Worm (Caenorhabditis elegans) whole organism, late embryonic: ENCODE measurements around the gene C17G10.1.

Experiments
- C38D4.7 ChIP-seq: fragments of 200-800 bp; sonication (Bioruptor generic); optimal IDR thresholded peaks from 2 replicates; lab custom pipeline; 2018; ENCODE audit warnings: mild to moderate bottlenecking, missing genetic modification characterization, moderate library complexity, missing compliant biosample characterization
- K02D7.2 ChIP-seq: sonication (generic microtip); optimal IDR thresholded peaks from 2 replicates; lab custom pipeline; 2017; ENCODE audit warnings: mild to moderate bottlenecking, missing genetic modification characterization, missing compliant biosample characterization
- T23F11.4 ChIP-seq: fragments of 200-800 bp; sonication (Bioruptor generic); optimal IDR thresholded peaks from 2 replicates; lab custom pipeline; 2018; ENCODE audit warnings: mild to moderate bottlenecking, missing genetic modification characterization, missing compliant biosample characterization
- Y22D7AL.16 ChIP-seq: sonication (generic microtip); optimal IDR thresholded peaks from 2 replicates; lab custom pipeline; 2016; ENCODE audit warnings: missing genetic modification characterization, missing compliant biosample characterization
- ahr-1 ChIP-seq: sonication (generic microtip); optimal IDR thresholded peaks from 2 replicates; lab custom pipeline; 2016; ENCODE audit warnings: missing genetic modification characterization, missing compliant biosample characterization
- ama-1 ChIP-seq: fragments of 150-350 bp; optimal IDR thresholded peaks from 2 replicates; lab custom pipeline; 2014
- ceh-14 ChIP-seq: sonication (generic microtip); optimal IDR thresholded peaks from 2 replicates; lab custom pipeline; 2016; ENCODE audit warnings: missing genotype, missing genetic modification characterization, missing compliant biosample characterization
- ceh-18 ChIP-seq: sonication (generic microtip); optimal IDR thresholded peaks from 2 replicates; lab custom pipeline; 2016; ENCODE audit warnings: missing genetic modification characterization, missing compliant biosample characterization
- ceh-19 ChIP-seq: fragments of 200-800 bp; sonication (Bioruptor generic); optimal IDR thresholded peaks from 2 replicates; lab custom pipeline; 2018; ENCODE audit warnings: mild to moderate bottlenecking, missing genetic modification characterization, missing compliant biosample characterization
- ceh-2 ChIP-seq: sonication (generic microtip); optimal IDR thresholded peaks from 2 replicates; lab custom pipeline; 2016; ENCODE audit warnings: missing genotype, missing genetic modification characterization, missing compliant biosample characterization
- ceh-22 ChIP-seq: sonication (generic microtip); optimal IDR thresholded peaks from 2 replicates; lab custom pipeline; 2017; ENCODE audit warnings: missing biosample characterization, missing genetic modification characterization
- ceh-30 ChIP-seq: fragments of 150-350 bp; optimal IDR thresholded peaks from 2 replicates; lab custom pipeline; 2014; ENCODE audit warnings: missing biosample characterization, missing genetic modification characterization
- ceh-34 ChIP-seq: sonication (generic microtip); optimal IDR thresholded peaks from 2 replicates; lab custom pipeline; 2016; ENCODE audit warnings: mild to moderate bottlenecking, missing genetic modification characterization, missing compliant biosample characterization
- ceh-48 ChIP-seq: sonication (generic microtip); optimal IDR thresholded peaks from 2 replicates; lab custom pipeline; 2016; ENCODE audit warnings: missing genetic modification characterization, inconsistent platforms, missing compliant biosample characterization
- ceh-6 ChIP-seq: fragments of 200-800 bp; sonication (Bioruptor generic); optimal IDR thresholded peaks from 2 replicates; lab custom pipeline; 2018; ENCODE audit warnings: mild to moderate bottlenecking, missing genetic modification characterization, missing compliant biosample characterization
- ceh-9 ChIP-seq: sonication (generic microtip); optimal IDR thresholded peaks from 2 replicates; lab custom pipeline; 2016; ENCODE audit warnings: mild to moderate bottlenecking, missing genetic modification characterization, inconsistent platforms, missing compliant biosample characterization
- elt-2 ChIP-seq: sonication (generic microtip); optimal IDR thresholded peaks from 2 replicates; lab custom pipeline; 2016; ENCODE audit warnings: missing genetic modification reagents, missing genetic modification characterization, missing compliant biosample characterization
- elt-4 ChIP-seq: sonication (generic microtip); optimal IDR thresholded peaks from 2 replicates; lab custom pipeline; 2016; ENCODE audit warnings: missing genetic modification characterization, missing compliant biosample characterization
- ets-4 ChIP-seq: sonication (generic microtip); optimal IDR thresholded peaks from 2 replicates; lab custom pipeline; 2016; ENCODE audit warnings: missing genetic modification characterization, missing compliant biosample characterization
- fax-1 ChIP-seq: sonication (generic microtip); optimal IDR thresholded peaks from 2 replicates; lab custom pipeline; 2016; ENCODE audit warnings: missing genotype, missing genetic modification characterization, missing compliant biosample characterization
- hlh-13 ChIP-seq: fragments of 200-800 bp; sonication (Bioruptor generic); optimal IDR thresholded peaks from 2 replicates; lab custom pipeline; 2018; ENCODE audit warnings: mild to moderate bottlenecking, missing genetic modification characterization, missing compliant biosample characterization
- hlh-30 ChIP-seq: sonication (generic microtip); optimal IDR thresholded peaks from 2 replicates; lab custom pipeline; 2017; ENCODE audit warnings: antibody characterized with exemption, missing genetic modification characterization, missing compliant biosample characterization; ENCODE audit not compliant: insufficient read depth
- hlh-6 ChIP-seq: sonication (generic microtip); optimal IDR thresholded peaks from 2 replicates; lab custom pipeline; 2016; ENCODE audit warnings: missing genotype, missing genetic modification characterization, missing compliant biosample characterization
- madf-2 ChIP-seq: sonication (generic microtip); optimal IDR thresholded peaks from 2 replicates; lab custom pipeline; 2017; ENCODE audit warnings: missing genetic modification characterization, missing compliant biosample characterization
- mec-3 ChIP-seq: sonication (generic microtip); optimal IDR thresholded peaks from 2 replicates; lab custom pipeline; 2016; ENCODE audit warnings: borderline replicate concordance, missing genetic modification characterization, missing compliant biosample characterization
- nhr-11 ChIP-seq: fragments of 150-350 bp; optimal IDR thresholded peaks from 2 replicates; lab custom pipeline; 2014; ENCODE audit warnings: missing biosample characterization, missing genetic modification characterization
- nhr-232 ChIP-seq: sonication (generic microtip); optimal IDR thresholded peaks from 2 replicates; lab custom pipeline; 2016; ENCODE audit warnings: missing genetic modification characterization, missing compliant biosample characterization
- pat-9 ChIP-seq: fragments of 200-800 bp; sonication (Bioruptor generic); optimal IDR thresholded peaks from 2 replicates; lab custom pipeline; 2018; ENCODE audit warnings: mild to moderate bottlenecking, missing genetic modification characterization, moderate library complexity, missing compliant biosample characterization
- pha-2 ChIP-seq: sonication (generic microtip); optimal IDR thresholded peaks from 2 replicates; lab custom pipeline; 2017; ENCODE audit warnings: mild to moderate bottlenecking, missing genetic modification characterization, missing compliant biosample characterization
- pha-4 ChIP-seq: fragments of 150-350 bp; optimal IDR thresholded peaks from 2 replicates; lab custom pipeline; 2018; ENCODE audit warnings: missing biosample characterization, missing genetic modification reagents, missing genetic modification characterization
- pqm-1 ChIP-seq: sonication (generic microtip); optimal IDR thresholded peaks from 2 replicates; lab custom pipeline; 2016; ENCODE audit warnings: missing genetic modification characterization, missing compliant biosample characterization
- ref-2 ChIP-seq: sonication (generic microtip); optimal IDR thresholded peaks from 2 replicates; lab custom pipeline; 2016; ENCODE audit warnings: missing genetic modification characterization, missing compliant biosample characterization
- sdc-2 ChIP-seq: sonication (generic microtip); optimal IDR thresholded peaks from 2 replicates; lab custom pipeline; 2016; ENCODE audit warnings: missing genotype, missing genetic modification characterization, missing compliant biosample characterization
- sox-2 ChIP-seq: fragments of 200-800 bp; sonication (Bioruptor generic); IDR thresholded peaks from 2 replicates; pipeline ENCODE4 v1.3.6; 2022; ENCODE audit warnings: missing genetic modification reagents, missing genetic modification characterization, missing compliant biosample characterization
- sox-4 ChIP-seq: sonication (generic microtip); optimal IDR thresholded peaks from 2 replicates; lab custom pipeline; 2017; ENCODE audit warnings: mild to moderate bottlenecking, missing genetic modification characterization, inconsistent platforms, missing compliant biosample characterization
- syd-9 ChIP-seq: sonication (generic microtip); optimal IDR thresholded peaks from 2 replicates; lab custom pipeline; 2016; ENCODE audit warnings: mild to moderate bottlenecking, missing genetic modification characterization, moderate library complexity, missing compliant biosample characterization
- tbx-7 ChIP-seq: sonication (generic microtip); optimal IDR thresholded peaks from 2 replicates; lab custom pipeline; 2016; ENCODE audit warnings: missing genotype, missing genetic modification characterization, missing compliant biosample characterization
- ttx-3 ChIP-seq: sonication (generic microtip); optimal IDR thresholded peaks from 2 replicates; lab custom pipeline; 2016; ENCODE audit warnings: missing genetic modification reagents, missing genetic modification characterization, missing compliant biosample characterization
- unc-3 ChIP-seq, 2 experiments: fragments of 200-800 bp in 1 of 2; sonication (Bioruptor generic) in 1 of 2; sonication (generic microtip) in 1 of 2; conservative IDR thresholded peaks in 1 of 2; optimal IDR thresholded peaks in 1 of 2; 2 replicates each; pipeline versions ENCODE4 v1.3.6 to Lab custom; 2016 to 2022; ENCODE audit warnings: missing compliant biosample characterization in 2 of 2, missing genetic modification characterization in 2 of 2, missing genetic modification reagents in 1 of 2
- unc-42 ChIP-seq: sonication (generic microtip); optimal IDR thresholded peaks from 2 replicates; lab custom pipeline; 2016; ENCODE audit warnings: missing genotype, missing genetic modification characterization, missing compliant biosample characterization
- unc-86 ChIP-seq: sonication (generic microtip); optimal IDR thresholded peaks from 2 replicates; lab custom pipeline; 2016; ENCODE audit warnings: missing genetic modification characterization, missing compliant biosample characterization
- zip-5 ChIP-seq: sonication (generic microtip); optimal IDR thresholded peaks from 2 replicates; lab custom pipeline; 2016; ENCODE audit warnings: missing genetic modification characterization, missing compliant biosample characterization

The C17G10.1 gene

DNA sequence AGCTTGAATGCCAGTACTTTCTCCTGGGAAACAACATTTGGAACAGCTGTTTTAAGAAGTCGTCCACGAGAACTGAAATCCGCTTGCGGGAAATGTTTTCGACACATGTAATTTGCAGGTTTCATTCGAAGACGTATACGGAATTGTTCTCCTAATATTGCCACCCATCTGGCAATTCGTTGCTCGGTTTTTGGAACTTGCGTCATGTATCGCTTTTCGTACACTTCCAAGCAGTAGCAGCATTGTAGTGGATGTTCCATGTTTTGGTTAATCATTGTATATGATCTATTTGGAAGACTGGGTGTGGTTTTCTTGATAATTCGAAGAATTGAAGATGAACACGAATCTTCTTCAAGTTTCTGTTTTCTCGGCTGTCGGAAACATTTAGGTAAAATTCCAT lies 8.6 kb upstream of the C17G10.1 start:
- no peak for TF ChIP-seq unc-86
- no peak for TF ChIP-seq ceh-48 (tag; lab: Kevin White, UChicago)

DNA sequence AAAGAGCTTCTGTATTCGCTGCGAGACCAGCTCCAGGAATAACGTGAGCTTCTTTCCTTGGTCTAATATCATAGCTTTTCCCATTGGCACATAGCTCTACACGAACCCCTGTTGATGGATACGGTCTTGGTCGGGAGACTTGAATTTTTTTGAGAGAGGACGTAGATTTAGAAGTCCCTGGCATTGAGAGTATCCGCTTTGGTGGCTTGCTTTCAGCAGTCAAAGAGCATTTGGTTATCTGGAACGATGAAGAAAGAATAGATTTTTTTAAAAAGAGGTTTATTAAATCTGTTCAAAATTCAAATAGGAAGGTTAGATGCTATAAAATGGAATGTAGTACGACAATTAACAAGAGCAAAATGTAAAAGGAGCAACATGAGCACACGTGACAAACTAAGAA lies 6.7 kb upstream of the C17G10.1 start, which contains the start of gene C17G10.13:
Gene C17G10.13, minus strand, starts transcription at position 101 of the 400 bp plus-strand sequence.
- TF ChIP-seq Y22D7AL.16 (tag; lab: Kevin White, UChicago) (no peak), pha-4 (no peak), nhr-11 (tag; lab: Kevin White, UChicago) (no peak), hlh-30 (tag; lab: Kevin White, UChicago) (no peak), ets-4 (tag; lab: Kevin White, UChicago) (no peak), ceh-19 (no peak), T23F11.4 (GFP tag; lab: Kevin White, UChicago) (no peak), C38D4.7 (GFP tag; lab: Kevin White, UChicago) (no peak), sox-4 (tag; lab: Kevin White, UChicago) (no peak), sdc-2 (no peak)
- TF ChIP-seq, all 69 proteins: peak for 0

- TF ChIP-seq ama-1 (lab: Kevin White, UChicago) (no peak), sdc-2 (no peak), pat-9 (no peak), C38D4.7 (GFP tag; lab: Kevin White, UChicago) (no peak)
Observed at ce11 chrII:5591558-5591957, 4.8 kb upstream of the C17G10.1 start.

DNA sequence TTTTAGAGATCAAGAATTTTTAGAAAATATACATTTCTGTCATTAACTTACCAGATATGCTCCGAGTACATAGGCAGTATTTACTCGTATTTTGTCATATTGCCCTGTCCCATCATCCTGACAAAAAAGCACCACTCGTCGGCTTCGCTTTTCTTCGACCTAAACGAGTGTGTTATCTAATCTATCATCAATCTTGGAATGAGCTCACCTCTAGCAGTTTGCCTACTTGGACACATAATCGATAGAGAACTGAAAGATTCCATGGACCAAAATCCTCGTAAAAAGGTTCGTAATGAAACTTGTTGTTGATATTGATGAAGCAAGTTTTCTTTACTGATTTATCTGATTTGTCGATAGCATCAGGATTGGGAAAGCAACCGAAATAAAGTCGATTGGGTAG lies 3.5 kb upstream of the C17G10.1 start:
- TF ChIP-seq ets-4 (tag; lab: Kevin White, UChicago) (no peak), hlh-30 (tag; lab: Kevin White, UChicago) (no peak), unc-42 (no peak), nhr-232 (no peak), unc-86 (no peak), ceh-6 (GFP tag; lab: Kevin White, UChicago) (no peak)

DNA sequence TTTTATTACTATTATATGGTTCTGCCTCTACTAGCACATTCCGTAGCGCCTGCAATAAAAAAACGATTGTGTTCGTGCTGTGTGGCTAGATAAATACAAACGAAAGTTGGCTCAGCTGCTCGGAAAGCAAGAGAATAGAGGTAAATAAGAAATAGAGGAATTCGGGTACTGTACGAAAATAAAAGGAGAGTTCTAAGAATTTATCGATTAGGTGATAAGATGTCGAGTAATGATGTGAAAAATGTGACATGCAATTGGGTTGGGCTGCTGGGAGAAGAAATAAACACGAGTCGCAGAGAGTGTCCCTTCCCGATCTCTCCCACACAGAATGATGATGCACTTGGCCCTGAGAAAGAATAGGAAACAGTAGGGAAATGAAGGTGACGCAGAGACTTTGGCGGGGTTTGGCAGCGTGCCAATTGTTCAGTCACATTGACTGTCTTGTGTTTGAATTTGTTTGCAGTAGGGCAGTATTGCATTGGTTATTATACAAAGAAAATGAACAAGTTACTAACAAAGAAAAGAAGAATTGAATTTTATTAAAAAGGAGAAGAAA lies 2.9 kb upstream of the C17G10.1 start, which contains the start of gene cdc-14:
Gene cdc-14, minus strand, starts transcription at position 51 of the 556 bp plus-strand sequence.
- TF ChIP-seq ceh-18 (peak; percentile 81), ceh-2 (tag; lab: Kevin White, UChicago) (no peak), ceh-30 (no peak), ceh-14 (no peak), pha-4 (no peak), K02D7.2 (tag; lab: Kevin White, UChicago) (no peak), madf-2 (tag; lab: Kevin White, UChicago) (no peak), nhr-11 (tag; lab: Kevin White, UChicago) (no peak), nhr-232 (no peak), ceh-19 (no peak), ttx-3 (tag; lab: Kevin White, UChicago) (no peak), ceh-48 (tag; lab: Kevin White, UChicago) (no peak), pat-9 (no peak), hlh-13 (GFP tag; lab: Kevin White, UChicago) (no peak), ceh-9 (tag; lab: Kevin White, UChicago) (no peak), sox-2 (GFP tag; lab: Robert Waterston, UW) (peak; percentile 18; the same call in 1 of the 2 replicates), sox-4 (tag; lab: Kevin White, UChicago) (no peak), pha-2 (tag; lab: Kevin White, UChicago) (no peak), hlh-6 (tag; lab: Kevin White, UChicago) (peak; percentile 38), zip-5 (no peak), unc-42 (peak; percentile 59), tbx-7 (tag; lab: Kevin White, UChicago) (no peak), pqm-1 (no peak), hlh-30 (tag; lab: Kevin White, UChicago) (peak; percentile 95), elt-4 (tag; lab: Kevin White, UChicago) (no peak), ref-2 (tag; lab: Kevin White, UChicago) (peak; percentile 56), fax-1 (tag; lab: Kevin White, UChicago) (no peak), syd-9 (no peak), elt-2 (tag; lab: Kevin White, UChicago) (peak; percentile 57), unc-3 (GFP tag; conservative IDR thresholded peaks at IDR 0.05; lab: Robert Waterston, UW) (no peak), unc-3 (tag; optimal IDR thresholded peaks at IDR 0.05; lab: Kevin White, UChicago) (no peak), C38D4.7 (GFP tag; lab: Kevin White, UChicago) (no peak), ahr-1 (tag; lab: Kevin White, UChicago) (no peak), Y22D7AL.16 (tag; lab: Kevin White, UChicago) (no peak), ets-4 (tag; lab: Kevin White, UChicago) (no peak), ceh-22 (no peak), mec-3 (tag; lab: Kevin White, UChicago) (no peak), ceh-34 (tag; lab: Kevin White, UChicago) (peak; percentile 69)
